Worm (Caenorhabditis elegans) whole organism, L4/young adult: ENCODE data around the gene srx-88.

Experiments
- W03F9.2 ChIP-seq: fragments of 150-350 bp; optimal IDR thresholded peaks from 2 replicates; lab custom pipeline; 2014; ENCODE audit warnings: missing biosample characterization, missing genetic modification characterization
- dao-5 ChIP-seq: sonication (generic microtip); optimal IDR thresholded peaks from 2 replicates; lab custom pipeline; 2016; ENCODE audit warnings: missing genotype, missing genetic modification characterization, moderate library complexity, missing compliant biosample characterization

DNA sequence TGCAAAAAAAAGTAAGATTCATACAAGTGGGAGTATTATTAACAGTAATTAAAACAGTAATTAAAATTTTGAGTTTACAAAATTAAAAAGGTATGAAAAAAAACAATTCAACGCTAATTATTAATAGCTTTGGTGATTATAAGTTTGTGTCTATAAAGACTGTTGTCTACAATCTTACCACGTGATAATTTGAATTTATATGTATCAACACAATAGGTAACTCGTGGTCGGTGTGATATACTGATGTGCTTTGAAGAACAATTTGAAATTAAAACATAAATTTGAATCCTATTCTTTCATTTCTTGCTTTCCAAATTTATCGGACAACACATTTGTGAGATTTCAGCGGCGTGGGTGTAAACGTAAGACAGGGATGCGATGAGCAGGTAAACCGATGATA is 44.5 kb downstream of the srx-88 start:
- TF ChIP-seq W03F9.2: no peak
- no peak for TF ChIP-seq dao-5 (tag; lab: Kevin White, UChicago)
